Fruit fly (Drosophila melanogaster) whole organism, embryonic: ENCODE data around the gene cerv.

Experiments used
- Ada2b ChIP-seq: fragments of 200-800 bp; sonication (Bioruptor generic); IDR thresholded peaks from 2 replicates; pipeline ENCODE4 v1.3.6; 2022; ENCODE audit warnings: missing biosample characterization, missing genetic modification characterization
- Awh ChIP-seq: fragments of 200-800 bp; sonication (Bioruptor generic); IDR thresholded peaks from 2 replicates; pipeline ENCODE4, ENCODE4 v1.3.6; 2022; ENCODE audit warnings: missing biosample characterization, missing genetic modification characterization
- Blimp-1 ChIP-seq: fragments of 200-800 bp; sonication (Bioruptor generic); optimal IDR thresholded peaks from 3 replicates; lab custom pipeline; 2018; ENCODE audit warnings: missing biosample characterization, missing genetic modification characterization, mild to moderate bottlenecking, moderate library complexity, missing genetic modification reagents
- CG10979 ChIP-seq: fragments of 200-800 bp; sonication (Bioruptor generic); optimal IDR thresholded peaks from 2 replicates; lab custom pipeline; 2018; ENCODE audit warnings: missing biosample characterization, mild to moderate bottlenecking, missing genetic modification characterization, moderate library complexity
- CG11456 ChIP-seq: fragments of 200-800 bp; sonication (Bioruptor generic); IDR thresholded peaks from 3 replicates; pipeline ENCODE4 v1.3.6; 2022; ENCODE audit warnings: missing biosample characterization, missing genetic modification characterization
- CG12071 ChIP-seq: fragments of 200-800 bp; sonication (Bioruptor generic); optimal IDR thresholded peaks from 3 replicates; lab custom pipeline; 2018; ENCODE audit warnings: missing biosample characterization, mild to moderate bottlenecking, missing genetic modification characterization
- CG15011 ChIP-seq: fragments of 200-800 bp; sonication (Bioruptor generic); optimal IDR thresholded peaks from 3 replicates; lab custom pipeline; 2018; ENCODE audit warnings: missing biosample characterization, mild to moderate bottlenecking, missing genetic modification characterization
- CG1792 ChIP-seq: fragments of 200-800 bp; sonication (Bioruptor generic); optimal IDR thresholded peaks from 2 replicates; lab custom pipeline; 2016; ENCODE audit warnings: missing biosample characterization, missing genetic modification characterization
- CG2889 ChIP-seq: fragments of 200-800 bp; sonication (Bioruptor generic); IDR thresholded peaks from 3 replicates; pipeline ENCODE4 v1.3.6; 2022; ENCODE audit warnings: missing biosample characterization, missing genetic modification characterization
- CG30403 ChIP-seq: fragments of 200-800 bp; sonication (Bioruptor generic); optimal IDR thresholded peaks from 3 replicates; lab custom pipeline; 2016; ENCODE audit warnings: missing biosample characterization, missing genetic modification characterization
- CG30431 ChIP-seq: fragments of 200-800 bp; sonication (Bioruptor generic); optimal IDR thresholded peaks from 2 replicates; lab custom pipeline; 2017; ENCODE audit warnings: missing biosample characterization, missing genetic modification characterization
- CG31441 ChIP-seq: fragments of 200-800 bp; sonication (Bioruptor generic); IDR thresholded peaks from 2 replicates; pipeline ENCODE4 v1.3.6; 2022; ENCODE audit warnings: missing biosample characterization, missing genetic modification characterization
- CG34422 ChIP-seq: fragments of 200-800 bp; sonication (Bioruptor generic); IDR thresholded peaks from 3 replicates; pipeline ENCODE4 v1.3.6; 2022; ENCODE audit warnings: missing biosample characterization, missing genetic modification characterization
- CG43689 ChIP-seq: fragments of 200-800 bp; sonication (Bioruptor generic); IDR thresholded peaks from 2 replicates; pipeline ENCODE4 v1.3.6; 2022; ENCODE audit warnings: missing biosample characterization, missing genetic modification characterization
- CG4730 ChIP-seq: fragments of 200-800 bp; sonication (Bioruptor generic); IDR thresholded peaks from 2 replicates; pipeline ENCODE4 v1.3.6; 2022; ENCODE audit warnings: missing biosample characterization, missing genetic modification characterization
- CG5180 ChIP-seq: fragments of 200-800 bp; sonication (Bioruptor generic); optimal IDR thresholded peaks from 3 replicates; lab custom pipeline; 2017; ENCODE audit warnings: missing biosample characterization, missing genetic modification characterization, mild to moderate bottlenecking, moderate library complexity, missing genetic modification reagents
- CG7839 ChIP-seq: fragments of 200-800 bp; sonication (Bioruptor generic); optimal IDR thresholded peaks from 3 replicates; lab custom pipeline; 2018; ENCODE audit warnings: missing biosample characterization, mild to moderate bottlenecking, missing genetic modification characterization, moderate library complexity
- CG8359 ChIP-seq: fragments of 200-800 bp; sonication (Bioruptor generic); optimal IDR thresholded peaks from 2 replicates; lab custom pipeline; 2017; ENCODE audit warnings: missing biosample characterization, mild to moderate bottlenecking, missing genetic modification characterization, borderline replicate concordance
- CG8924 ChIP-seq: fragments of 200-800 bp; optimal IDR thresholded peaks from 3 replicates; lab custom pipeline; 2019; ENCODE audit warnings: missing biosample characterization, mild to moderate bottlenecking, missing genetic modification characterization, moderate library complexity
- CG9215 ChIP-seq: fragments of 200-800 bp; sonication (Bioruptor generic); IDR thresholded peaks from 2 replicates; pipeline ENCODE4 v1.3.6; 2022; ENCODE audit warnings: missing biosample characterization, missing genetic modification characterization
- CG9817 ChIP-seq: fragments of 200-800 bp; sonication (Bioruptor generic); optimal IDR thresholded peaks from 2 replicates; lab custom pipeline; 2018; ENCODE audit warnings: missing biosample characterization, mild to moderate bottlenecking, missing genetic modification characterization, moderate library complexity
- H2.0 ChIP-seq: fragments of 200-800 bp; sonication (Bioruptor generic); IDR thresholded peaks from 2 replicates; pipeline ENCODE4 v1.3.6; 2022; ENCODE audit warnings: missing biosample characterization, missing genetic modification characterization
- HHEX ChIP-seq: fragments of 200-800 bp; sonication (Bioruptor generic); optimal IDR thresholded peaks from 3 replicates; lab custom pipeline; 2017; ENCODE audit warnings: missing biosample characterization, mild to moderate bottlenecking, missing genetic modification characterization, missing genetic modification reagents
- HLH3B ChIP-seq: fragments of 200-800 bp; sonication (Bioruptor generic); IDR thresholded peaks from 2 replicates; pipeline ENCODE4 v1.3.6; 2022; ENCODE audit warnings: missing biosample characterization, missing genetic modification characterization
- Hmr ChIP-seq: fragments of 200-800 bp; sonication (Bioruptor generic); optimal IDR thresholded peaks from 3 replicates; lab custom pipeline; 2017; ENCODE audit warnings: mild to moderate bottlenecking, missing biosample characterization, missing genetic modification reagents, missing genetic modification characterization
- Meics ChIP-seq: fragments of 200-800 bp; sonication (Bioruptor generic); optimal IDR thresholded peaks from 2 replicates; lab custom pipeline; 2017; ENCODE audit warnings: missing biosample characterization, mild to moderate bottlenecking, missing genetic modification characterization
- NfI ChIP-seq: fragments of 200-800 bp; sonication (Bioruptor generic); optimal IDR thresholded peaks from 3 replicates; lab custom pipeline; 2018; ENCODE audit warnings: missing biosample characterization, mild to moderate bottlenecking, missing genetic modification characterization, moderate library complexity
- PHDP ChIP-seq: fragments of 200-800 bp; sonication (Bioruptor generic); optimal IDR thresholded peaks from 3 replicates; lab custom pipeline; 2018; ENCODE audit warnings: missing biosample characterization, mild to moderate bottlenecking, missing genetic modification characterization, moderate library complexity
- Rfx ChIP-seq: fragments of 200-800 bp; sonication (Bioruptor generic); IDR thresholded peaks from 2 replicates; pipeline ENCODE4 v1.3.6; 2022; ENCODE audit warnings: missing biosample characterization, missing genetic modification characterization
- Sox100B ChIP-seq: fragments of 200-800 bp; sonication (Bioruptor generic); optimal IDR thresholded peaks from 3 replicates; lab custom pipeline; 2018; ENCODE audit warnings: missing biosample characterization, mild to moderate bottlenecking, missing genetic modification characterization
- Usf ChIP-seq: fragments of 200-800 bp; sonication (Bioruptor generic); optimal IDR thresholded peaks from 2 replicates; lab custom pipeline; 2017; ENCODE audit warnings: missing genotype, missing biosample characterization, missing genetic modification characterization
- az2 ChIP-seq: fragments of 200-800 bp; sonication (Bioruptor generic); optimal IDR thresholded peaks from 3 replicates; lab custom pipeline; 2016; ENCODE audit warnings: missing biosample characterization, missing genetic modification characterization
- br ChIP-seq: fragments of >200 bp; optimal IDR thresholded peaks from 2 replicates; lab custom pipeline; 2017
- dmrt99B ChIP-seq: fragments of 200-800 bp; sonication (Bioruptor generic); optimal IDR thresholded peaks from 2 replicates; lab custom pipeline; 2018; ENCODE audit warnings: missing biosample characterization, mild to moderate bottlenecking, missing genetic modification characterization, moderate library complexity
- esg ChIP-seq: fragments of 200-800 bp; sonication (Bioruptor generic); conservative IDR thresholded peaks from 2 replicates; pipeline ENCODE4 v1.3.6; 2022; ENCODE audit warnings: missing biosample characterization, missing genetic modification characterization
- fd3F ChIP-seq: fragments of 200-800 bp; sonication (Bioruptor generic); optimal IDR thresholded peaks from 2 replicates; lab custom pipeline; 2018; ENCODE audit warnings: missing biosample characterization, mild to moderate bottlenecking, missing genetic modification characterization, moderate library complexity
- gsb ChIP-seq: fragments of 200-800 bp; sonication (Bioruptor generic); IDR thresholded peaks from 2 replicates; pipeline ENCODE4 v1.3.6; 2022; ENCODE audit warnings: missing biosample characterization, missing genetic modification characterization
- lola ChIP-seq, 3 experiments: fragments of >200 bp in 2 of 3; fragments of 200-800 bp in 1 of 3; sonication (Bioruptor generic) in 1 of 3; optimal IDR thresholded peaks; 2 replicates each; lab custom pipeline; 2017 to 2019; ENCODE audit warnings: missing biosample characterization in 3 of 3, missing genetic modification characterization in 3 of 3, mild to moderate bottlenecking in 1 of 3, moderate library complexity in 1 of 3
- nerfin-2 ChIP-seq: fragments of 200-800 bp; sonication (Bioruptor generic); IDR thresholded peaks from 2 replicates; pipeline ENCODE4 v1.3.6; 2022; ENCODE audit warnings: missing biosample characterization, missing genetic modification characterization; ENCODE audit not compliant: partially characterized antibody
- row ChIP-seq: fragments of 200-800 bp; sonication (Bioruptor generic); IDR thresholded peaks from 3 replicates; pipeline ENCODE4 v1.3.6; 2022; ENCODE audit warnings: missing biosample characterization, missing genetic modification characterization
- sens ChIP-seq: fragments of 200-800 bp; sonication (Bioruptor generic); peaks from one replicate; lab custom pipeline; 2016; ENCODE audit warnings: missing biosample characterization, missing genetic modification characterization
- sna ChIP-seq: fragments of 200-800 bp; sonication (Bioruptor generic); IDR thresholded peaks from 2 replicates; pipeline ENCODE4 v1.3.6; 2022; ENCODE audit warnings: missing biosample characterization, missing genetic modification characterization; ENCODE audit not compliant: partially characterized antibody
- sob ChIP-seq: fragments of 200-800 bp; sonication (Bioruptor generic); IDR thresholded peaks from 2 replicates; pipeline ENCODE4 v1.3.6; 2022; ENCODE audit warnings: missing biosample characterization, missing genetic modification characterization
- sug ChIP-seq: fragments of 200-800 bp; optimal IDR thresholded peaks from 2 replicates; lab custom pipeline; 2019; ENCODE audit warnings: missing biosample characterization, mild to moderate bottlenecking, missing genetic modification characterization, moderate library complexity
- trem ChIP-seq: fragments of 200-800 bp; optimal IDR thresholded peaks from 3 replicates; lab custom pipeline; 2019; ENCODE audit warnings: missing biosample characterization, mild to moderate bottlenecking, missing genetic modification characterization, moderate library complexity
- zfh1 ChIP-seq: fragments of 200-800 bp; sonication (Bioruptor generic); IDR thresholded peaks from 3 replicates; pipeline ENCODE4 v1.3.6; 2022; ENCODE audit warnings: missing biosample characterization, missing genetic modification characterization

cerv gene

DNA sequence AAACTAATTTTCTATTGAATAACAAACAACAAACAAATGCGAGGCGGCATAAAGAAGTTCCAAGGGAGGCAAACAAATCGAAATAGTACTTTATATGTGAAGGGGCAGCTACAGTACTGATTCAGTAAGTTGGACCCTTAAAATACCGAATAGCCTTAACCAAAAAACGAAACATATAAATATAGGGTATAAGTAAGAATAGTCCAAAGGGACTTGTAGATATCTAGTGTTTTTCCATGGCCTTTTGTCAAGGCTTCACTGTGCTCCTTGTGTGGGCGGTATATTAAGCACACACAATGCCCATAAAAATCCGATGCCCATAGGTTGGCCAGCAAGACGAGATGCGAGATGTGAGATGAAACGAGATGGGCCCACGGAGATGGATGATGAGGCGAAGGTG, 45.9 kb downstream of the cerv start (continued):
- TF ChIP-seq lola (GFP tag; optimal IDR thresholded peaks at IDR 0.05; lab: Kevin White, UChicago) (no peak), fd3F (peak; percentile 6), dmrt99B (peak; percentile 62), CG15011 (no peak), HHEX (GFP tag; lab: Kevin White, UChicago) (peak; percentile 18), gsb (GFP tag; lab: Robert Waterston, UW) (no peak), az2 (GFP tag; lab: Kevin White, UChicago) (peak; percentile 30), Meics (GFP tag; lab: Kevin White, UChicago) (peak; percentile 21), sob (GFP tag; lab: Robert Waterston, UW) (0 out of 2 replicates have a peak, but pooled peaks have one; percentile 35), PHDP (tag; lab: Kevin White, UChicago) (peak; percentile 32), Usf (GFP tag; lab: Kevin White, UChicago) (no peak), Awh (GFP tag; lab: Robert Waterston, UW) (no peak), CG10979 (peak; percentile 25), CG4730 (0 out of 2 replicates have a peak, but pooled peaks have one; percentile 23), br (lab: Kevin White, UChicago) (no peak), trem (no peak), row (peak; percentile 68), CG5180 (GFP tag; lab: Kevin White, UChicago) (no peak), Hmr (GFP tag; lab: Kevin White, UChicago) (peak; percentile 43), CG8924 (peak; percentile 9), zfh1 (GFP tag; lab: Robert Waterston, UW) (peak; percentile 53; the same call in 1 of the 3 replicates), CG1792 (no peak), CG30431 (GFP tag; lab: Kevin White, UChicago) (no peak), Rfx (peak; percentile 72), Sox100B (GFP tag; lab: Kevin White, UChicago) (no peak), H2.0 (GFP tag; lab: Robert Waterston, UW) (peak; percentile 49), CG30403 (GFP tag; lab: Kevin White, UChicago) (peak; percentile 30), nerfin-2 (GFP tag; lab: Robert Waterston, UW) (no peak), Ada2b (GFP tag; lab: Robert Waterston, UW) (peak; percentile 60), HLH3B (GFP tag; lab: Robert Waterston, UW) (peak; percentile 53; the same call in 1 of the 2 replicates), CG9215 (GFP tag; lab: Robert Waterston, UW) (peak; percentile 62; the same call in 1 of the 2 replicates), CG8359 (GFP tag; lab: Kevin White, UChicago) (no peak), CG31441 (GFP tag; lab: Robert Waterston, UW) (peak; percentile 34; the same call in 1 of the 2 replicates), CG11456 (GFP tag; lab: Robert Waterston, UW) (peak; percentile 66; the same call in 1 of the 3 replicates), CG43689 (GFP tag; lab: Robert Waterston, UW) (no peak), CG7839 (peak; percentile 53), sens (peak; percentile 86), sna (GFP tag; lab: Robert Waterston, UW) (no peak), NfI (GFP tag; lab: Kevin White, UChicago) (peak; percentile 26), CG9817 (peak; percentile 44), CG34422 (GFP tag; lab: Robert Waterston, UW) (0 out of 3 replicates have a peak, but pooled peaks have one; percentile 41), sug (tag; lab: Kevin White, UChicago) (no peak), CG2889 (GFP tag; lab: Robert Waterston, UW) (no peak), esg (GFP tag; lab: Robert Waterston, UW) (0 out of 2 replicates have a peak, but pooled peaks have one; percentile 6), Blimp-1 (GFP tag; lab: Kevin White, UChicago) (peak; percentile 41), CG12071 (GFP tag; lab: Kevin White, UChicago) (peak; percentile 17)
